Fruit fly (Drosophila melanogaster) ovary, adult (tissue): ENCODE results near the gene CG6073.

ENCODE experiments used
- CG17801 ChIP-seq: fragments of 200-800 bp; optimal IDR thresholded peaks from 2 replicates; lab custom pipeline; 2019; ENCODE audit warnings: missing biosample characterization, mild to moderate bottlenecking, missing genetic modification characterization, moderate library complexity; ENCODE audit not compliant: partially characterized antibody

Gene CG6073

DNA sequence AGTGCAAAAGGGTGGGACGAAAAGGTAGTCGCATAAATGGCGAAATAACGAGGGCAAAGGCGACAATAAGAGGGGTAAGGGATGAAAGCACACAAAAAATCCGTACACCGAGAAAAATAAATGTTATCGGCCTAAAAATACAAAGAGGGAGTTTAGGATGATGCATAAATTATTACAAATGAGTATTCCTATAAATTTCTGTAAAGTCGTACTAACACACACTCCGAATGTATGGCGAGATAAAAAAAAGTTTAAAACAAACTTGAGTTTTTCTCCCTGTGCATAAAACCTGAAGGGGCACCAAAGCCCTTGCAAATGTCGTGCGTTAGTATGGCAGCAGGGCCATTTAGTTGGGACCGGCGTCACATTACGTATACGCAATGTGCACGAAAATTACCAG, 16.6 kb downstream of the CG6073 start:
- no peak for TF ChIP-seq CG17801

- no peak for TF ChIP-seq CG17801
Observed at dm6 chr3R:26170644-26171043, 18.0 kb downstream of the CG6073 start, which contains the start of gene CG31323. Gene CG31323 (plus strand): TSS chr3R:26170847.

DNA sequence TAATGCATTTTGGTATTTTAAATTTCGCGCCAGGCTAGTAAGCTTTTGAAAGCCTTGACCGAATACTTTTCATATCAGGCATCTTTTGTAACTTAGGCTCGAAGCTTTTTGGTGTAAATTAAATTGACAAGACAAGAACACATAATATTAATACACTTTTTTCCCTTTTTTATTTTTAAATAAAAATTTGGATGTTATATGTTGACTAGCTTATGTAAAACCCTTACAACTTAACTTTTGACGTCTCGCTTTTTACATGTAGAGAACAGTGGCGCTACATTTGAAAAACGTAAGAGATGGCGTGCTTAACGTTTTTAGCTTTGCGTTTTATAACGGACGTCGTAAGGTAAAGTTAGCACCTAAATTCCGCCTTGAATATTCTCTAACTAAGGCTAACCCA, 51.4 kb downstream of the CG6073 start:
- TF ChIP-seq CG17801, result no peak
